Worm (Caenorhabditis elegans) whole organism, midembryonic: ENCODE measurements around the gene W07G4.1.

Experiments
- cog-1 ChIP-seq: sonication (generic microtip); optimal IDR thresholded peaks from 2 replicates; lab custom pipeline; 2016; ENCODE audit warnings: missing genetic modification characterization, missing compliant biosample characterization
- klf-2 ChIP-seq: fragments of 200-800 bp; sonication (Bioruptor generic); conservative IDR thresholded peaks from 2 replicates; pipeline ENCODE4 v1.3.6; 2022; ENCODE audit warnings: missing genetic modification reagents, missing genetic modification characterization, missing compliant biosample characterization
- ztf-23 ChIP-seq: fragments of 200-800 bp; sonication (Bioruptor generic); IDR thresholded peaks from 2 replicates; pipeline ENCODE4 v1.3.6; 2022; ENCODE audit warnings: missing genetic modification reagents, missing genetic modification characterization, missing compliant biosample characterization
- ztf-29 ChIP-seq: fragments of 200-800 bp; sonication (Bioruptor generic); IDR thresholded peaks from 2 replicates; pipeline ENCODE4 v1.3.6; 2022; ENCODE audit warnings: missing genetic modification reagents, missing genetic modification characterization, missing compliant biosample characterization

- no peak for TF ChIP-seq klf-2 (GFP tag; lab: Robert Waterston, UW)
- no peak for TF ChIP-seq cog-1
- TF ChIP-seq ztf-23 (GFP tag; lab: Robert Waterston, UW) = no peak
- TF ChIP-seq ztf-29 (GFP tag; lab: Robert Waterston, UW) = no peak
Observed at ce11 chrV:13008825-13009224, 24.5 kb upstream of the W07G4.1 start, which contains the start of gene F15B9.10.
